Worm (Caenorhabditis elegans) whole organism, young adult: ENCODE data around the gene fbxb-59.

Source experiments
- B0336.3 ChIP-seq: fragments of 200-800 bp; sonication (Bioruptor generic); IDR thresholded peaks from 2 replicates; pipeline ENCODE4 v1.3.6; 2022; ENCODE audit warnings: missing genetic modification characterization, missing compliant biosample characterization
- C06A6.2 ChIP-seq: fragments of 200-800 bp; sonication (Bioruptor generic); conservative IDR thresholded peaks from 2 replicates; pipeline ENCODE4 v1.3.6; 2022; ENCODE audit warnings: missing genetic modification characterization, missing compliant biosample characterization
- C17E4.6 ChIP-seq: fragments of 200-800 bp; sonication (Bioruptor generic); IDR thresholded peaks from 2 replicates; pipeline ENCODE4 v1.3.6; 2022; ENCODE audit warnings: missing genetic modification reagents, missing genetic modification characterization, missing compliant biosample characterization
- D2030.7 ChIP-seq: fragments of 200-800 bp; sonication (Bioruptor generic); IDR thresholded peaks from 2 replicates; pipeline ENCODE4 v1.3.6; 2022; ENCODE audit warnings: missing genetic modification reagents, missing genetic modification characterization, missing compliant biosample characterization
- K11D2.4 ChIP-seq: fragments of 200-800 bp; sonication (Bioruptor generic); IDR thresholded peaks from 2 replicates; pipeline ENCODE4 v1.3.6; 2022; ENCODE audit warnings: missing genetic modification reagents, missing genetic modification characterization, missing compliant biosample characterization
- T07F8.4 ChIP-seq: sonication (generic microtip); optimal IDR thresholded peaks from 2 replicates; lab custom pipeline; 2016; ENCODE audit warnings: mild to moderate bottlenecking, missing genetic modification characterization, moderate library complexity, missing compliant biosample characterization
- T26A5.8 ChIP-seq: sonication (generic microtip); optimal IDR thresholded peaks from 2 replicates; lab custom pipeline; 2016; ENCODE audit warnings: missing genetic modification characterization, missing compliant biosample characterization
- Y53F4B.3 ChIP-seq: fragments of 200-800 bp; sonication (Bioruptor generic); IDR thresholded peaks from 2 replicates; pipeline ENCODE4 v1.3.6; 2022; ENCODE audit warnings: missing genetic modification reagents, missing genetic modification characterization, missing compliant biosample characterization
- akir-1 ChIP-seq: fragments of 200-800 bp; sonication (Bioruptor generic); optimal IDR thresholded peaks from 2 replicates; lab custom pipeline; 2018; ENCODE audit warnings: mild to moderate bottlenecking, missing genetic modification characterization, moderate library complexity, missing compliant biosample characterization
- ama-1 ChIP-seq, 3 experiments: fragments of 150-350 bp in 1 of 3; sonication (generic microtip) in 2 of 3; optimal IDR thresholded peaks; 2 replicates each; lab custom pipeline; 2014 to 2018; ENCODE audit warnings: missing biosample characterization in 2 of 3, missing genetic modification characterization in 2 of 3, missing genetic modification reagents in 2 of 3
- aptf-3 ChIP-seq: fragments of 200-800 bp; sonication (Bioruptor generic); IDR thresholded peaks from 2 replicates; pipeline ENCODE4 v1.3.6; 2022; ENCODE audit warnings: missing genetic modification characterization, missing compliant biosample characterization
- attf-3 ChIP-seq: fragments of 200-800 bp; sonication (Bioruptor generic); conservative IDR thresholded peaks from 2 replicates; pipeline ENCODE4 v1.3.6; 2022; ENCODE audit warnings: missing genetic modification reagents, missing genetic modification characterization, missing compliant biosample characterization
- attf-6 ChIP-seq: fragments of 200-800 bp; sonication (Bioruptor generic); IDR thresholded peaks from 2 replicates; pipeline ENCODE4 v1.3.6; 2022; ENCODE audit warnings: missing genetic modification reagents, missing genetic modification characterization, missing compliant biosample characterization
- bed-1 ChIP-seq: fragments of 200-800 bp; sonication (Bioruptor generic); IDR thresholded peaks from 2 replicates; pipeline ENCODE4 v1.3.6; 2022; ENCODE audit warnings: missing genetic modification reagents, missing genetic modification characterization, missing compliant biosample characterization
- cebp-1 ChIP-seq, 2 experiments: fragments of 200-800 bp in 1 of 2; sonication (Bioruptor generic) in 1 of 2; sonication (generic microtip) in 1 of 2; IDR thresholded peaks in 1 of 2; optimal IDR thresholded peaks in 1 of 2; 2 replicates each; pipeline versions ENCODE4 v1.3.6 to Lab custom; 2017 to 2022; ENCODE audit warnings: missing compliant biosample characterization in 2 of 2, missing genetic modification characterization in 2 of 2, mild to moderate bottlenecking in 1 of 2, missing genetic modification reagents in 1 of 2, moderate library complexity in 1 of 2
- dpff-1 ChIP-seq: sonication (generic microtip); optimal IDR thresholded peaks from 2 replicates; lab custom pipeline; 2017; ENCODE audit warnings: mild to moderate bottlenecking, missing genetic modification characterization, missing compliant biosample characterization
- egl-44 ChIP-seq: fragments of 200-800 bp; sonication (Bioruptor generic); IDR thresholded peaks from 2 replicates; pipeline ENCODE4 v1.3.6; 2022; ENCODE audit warnings: missing genetic modification reagents, missing genetic modification characterization, missing compliant biosample characterization
- egrh-3 ChIP-seq: fragments of 200-800 bp; sonication (Bioruptor generic); IDR thresholded peaks from 2 replicates; pipeline ENCODE4 v1.3.6; 2022; ENCODE audit warnings: missing genetic modification reagents, missing genetic modification characterization, missing compliant biosample characterization
- gei-17 ChIP-seq: fragments of 200-800 bp; sonication (Bioruptor generic); optimal IDR thresholded peaks from 2 replicates; lab custom pipeline; 2018; ENCODE audit warnings: mild to moderate bottlenecking, missing genetic modification characterization, missing compliant biosample characterization
- him-1 ChIP-seq: sonication (generic microtip); optimal IDR thresholded peaks from 2 replicates; lab custom pipeline; 2016; ENCODE audit warnings: missing genotype, missing genetic modification reagents, missing genetic modification characterization, missing compliant biosample characterization
- hlh-26 ChIP-seq: fragments of 200-800 bp; sonication (Bioruptor generic); conservative IDR thresholded peaks from 2 replicates; pipeline ENCODE4 v1.3.6; 2022; ENCODE audit warnings: missing genetic modification reagents, missing genetic modification characterization, missing compliant biosample characterization
- hmg-1.2 ChIP-seq: fragments of 200-800 bp; sonication (Bioruptor generic); IDR thresholded peaks from 2 replicates; pipeline ENCODE4 v1.3.6; 2022; ENCODE audit warnings: missing genetic modification reagents, missing genetic modification characterization, missing compliant biosample characterization
- hrde-1 ChIP-seq: sonication (generic microtip); optimal IDR thresholded peaks from 2 replicates; lab custom pipeline; 2016; ENCODE audit warnings: missing genetic modification characterization, mild to moderate bottlenecking, missing compliant biosample characterization, moderate library complexity, missing genotype, missing genetic modification reagents, borderline replicate concordance
- lin-54 ChIP-seq: fragments of 200-800 bp; sonication (Bioruptor generic); optimal IDR thresholded peaks from 2 replicates; lab custom pipeline; 2018; ENCODE audit warnings: mild to moderate bottlenecking, missing genetic modification characterization, missing compliant biosample characterization
- lsl-1 ChIP-seq: fragments of 200-800 bp; sonication (Bioruptor generic); optimal IDR thresholded peaks from 2 replicates; lab custom pipeline; 2018; ENCODE audit warnings: mild to moderate bottlenecking, missing genetic modification characterization, moderate library complexity, missing compliant biosample characterization
- madf-8 ChIP-seq: fragments of 200-800 bp; sonication (Bioruptor generic); conservative IDR thresholded peaks from 2 replicates; pipeline ENCODE4 v1.3.6; 2022; ENCODE audit warnings: missing genetic modification reagents, missing genetic modification characterization, missing compliant biosample characterization
- nfya-2 ChIP-seq: fragments of 200-800 bp; sonication (Bioruptor generic); IDR thresholded peaks from 2 replicates; pipeline ENCODE4 v1.3.6; 2022; ENCODE audit warnings: missing genetic modification reagents, missing genetic modification characterization, missing compliant biosample characterization
- nfyb-1 ChIP-seq: fragments of 200-800 bp; sonication (Bioruptor generic); IDR thresholded peaks from 2 replicates; pipeline ENCODE4 v1.3.6; 2022; ENCODE audit warnings: missing genetic modification reagents, missing genetic modification characterization, missing compliant biosample characterization
- nhr-80 ChIP-seq: sonication (generic microtip); optimal IDR thresholded peaks from 2 replicates; lab custom pipeline; 2016; ENCODE audit warnings: missing genetic modification characterization, missing compliant biosample characterization
- nhr-90 ChIP-seq: sonication (generic microtip); optimal IDR thresholded peaks from 2 replicates; lab custom pipeline; 2016; ENCODE audit warnings: missing genotype, mild to moderate bottlenecking, missing genetic modification characterization, missing compliant biosample characterization
- repo-1 ChIP-seq: sonication (generic microtip); optimal IDR thresholded peaks from 2 replicates; lab custom pipeline; 2017; ENCODE audit warnings: mild to moderate bottlenecking, missing genetic modification characterization, missing compliant biosample characterization
- snpc-1.3 ChIP-seq: sonication (generic microtip); optimal IDR thresholded peaks from 2 replicates; lab custom pipeline; 2017; ENCODE audit warnings: missing genetic modification characterization, mild to moderate bottlenecking, missing compliant biosample characterization, antibody characterized with exemption, moderate library complexity, missing genotype, missing genetic modification reagents; ENCODE audit not compliant: insufficient read depth
- snpc-4 ChIP-seq, 5 experiments: fragments of 150-350 bp in 1 of 5; sonication (generic microtip) in 4 of 5; optimal IDR thresholded peaks; 2 replicates each; lab custom pipeline; 2014 to 2018; ENCODE audit warnings: missing genetic modification characterization in 5 of 5, missing biosample characterization in 3 of 5, antibody characterized with exemption in 2 of 5, mild to moderate bottlenecking in 2 of 5, missing compliant biosample characterization in 2 of 5, missing genotype in 2 of 5, moderate library complexity in 2 of 5, missing genetic modification reagents in 1 of 5
- somi-1 ChIP-seq: fragments of 200-800 bp; sonication (Bioruptor generic); optimal IDR thresholded peaks from 2 replicates; lab custom pipeline; 2018; ENCODE audit warnings: mild to moderate bottlenecking, missing genetic modification characterization, missing compliant biosample characterization
- tbp1 ChIP-seq: fragments of 200-800 bp; sonication (Bioruptor generic); optimal IDR thresholded peaks from 2 replicates; lab custom pipeline; 2018; ENCODE audit warnings: mild to moderate bottlenecking, missing genetic modification characterization, missing compliant biosample characterization
- unc-130 ChIP-seq: sonication (generic microtip); optimal IDR thresholded peaks from 2 replicates; lab custom pipeline; 2016; ENCODE audit warnings: missing genetic modification reagents, missing genetic modification characterization, missing compliant biosample characterization
- zim-3 ChIP-seq: sonication (generic microtip); optimal IDR thresholded peaks from 2 replicates; lab custom pipeline; 2017; ENCODE audit warnings: mild to moderate bottlenecking, missing genetic modification characterization, moderate library complexity, missing compliant biosample characterization
- ztf-25 ChIP-seq: fragments of 200-800 bp; sonication (Bioruptor generic); IDR thresholded peaks from 2 replicates; pipeline ENCODE4 v1.3.6; 2022; ENCODE audit warnings: missing genetic modification reagents, missing genetic modification characterization, missing compliant biosample characterization
- ztf-3 ChIP-seq: fragments of 200-800 bp; sonication (Bioruptor generic); optimal IDR thresholded peaks from 2 replicates; lab custom pipeline; 2018; ENCODE audit warnings: mild to moderate bottlenecking, missing genetic modification characterization, missing compliant biosample characterization

fbxb-59 gene

DNA sequence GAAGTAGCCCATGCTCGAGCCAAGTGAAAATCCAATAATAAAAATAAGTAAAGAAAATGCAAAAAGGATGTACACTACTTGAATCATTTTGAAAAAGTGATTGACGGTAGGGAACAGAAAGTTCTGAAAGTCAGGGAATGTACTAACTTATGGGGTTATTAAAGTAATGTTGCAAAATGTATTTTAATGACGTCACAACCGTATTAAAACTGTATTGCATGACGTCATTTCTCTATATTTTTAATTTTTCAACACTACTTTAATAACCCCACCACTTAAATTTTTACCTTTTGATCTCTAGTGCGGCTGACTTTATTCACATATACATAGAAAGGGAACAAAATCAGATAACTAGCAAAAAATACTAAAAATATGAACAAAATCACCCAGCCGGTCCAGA, 23.7 kb downstream of the fbxb-59 start:
- TF ChIP-seq C06A6.2 (GFP tag; lab: Robert Waterston, UW) (no peak), bed-1 (no peak), snpc-4 (GFP tag; optimal IDR thresholded peaks at IDR 0.05; lab: Kevin White, UChicago) (no peak), snpc-4 (tag; optimal IDR thresholded peaks at IDR 0.05; lab: Kevin White, UChicago) (no peak), egrh-3 (GFP tag; lab: Robert Waterston, UW) (no peak), lin-54 (GFP tag; lab: Kevin White, UChicago) (no peak)

DNA sequence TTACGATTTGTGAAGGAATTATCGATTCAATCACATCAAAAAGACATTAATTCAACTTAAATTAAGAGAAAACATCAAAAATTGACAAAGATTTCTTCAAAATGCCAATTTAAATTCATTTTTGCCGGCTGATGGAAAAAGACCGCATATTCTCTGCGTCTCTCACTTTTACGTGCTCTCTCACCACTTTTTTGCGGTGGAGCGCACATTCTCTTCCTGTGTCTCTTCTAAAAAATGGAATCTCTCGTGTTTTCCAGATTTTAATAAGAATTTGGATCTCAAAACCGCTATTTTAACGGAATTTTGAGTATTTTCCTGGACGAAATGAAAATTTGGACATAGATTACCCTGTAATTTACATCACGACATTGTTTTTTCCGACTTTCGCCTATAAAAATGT, 25.2 kb downstream of the fbxb-59 start:
- TF ChIP-seq attf-6 (GFP tag; lab: Robert Waterston, UW) (peak; percentile 22; the same call in 1 of the 2 replicates), D2030.7 (GFP tag; lab: Robert Waterston, UW) (peak; percentile 42; the same call in 1 of the 2 replicates), hmg-1.2 (GFP tag; lab: Robert Waterston, UW) (peak; percentile 96)

DNA sequence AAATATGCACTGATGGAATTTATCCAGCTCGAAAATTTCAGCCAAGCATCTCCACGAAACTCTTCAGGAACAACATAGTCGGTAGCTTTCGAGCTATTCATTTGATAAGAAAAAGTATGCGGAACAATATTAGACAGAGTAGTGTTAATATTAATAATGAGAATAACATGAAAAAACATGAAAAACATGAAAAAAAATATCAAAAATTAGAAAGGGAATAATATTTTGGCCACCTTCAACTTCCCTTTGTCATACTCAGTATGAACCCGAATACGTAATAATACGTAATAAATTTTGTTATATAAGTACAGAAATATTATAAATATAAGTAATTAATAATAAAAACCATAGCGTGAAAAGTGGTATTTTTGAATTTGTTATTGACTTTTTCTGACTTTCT, 34.0 kb downstream of the fbxb-59 start, which contains the start of gene srw-39:
srw-39 (minus strand) TSS at position 101 of the 400 bp plus-strand sequence.
- no peak for TF ChIP-seq attf-3 (GFP tag; lab: Robert Waterston, UW)
- TF ChIP-seq bed-1: no peak
- no peak for TF ChIP-seq gei-17 (GFP tag; lab: Kevin White, UChicago)

DNA sequence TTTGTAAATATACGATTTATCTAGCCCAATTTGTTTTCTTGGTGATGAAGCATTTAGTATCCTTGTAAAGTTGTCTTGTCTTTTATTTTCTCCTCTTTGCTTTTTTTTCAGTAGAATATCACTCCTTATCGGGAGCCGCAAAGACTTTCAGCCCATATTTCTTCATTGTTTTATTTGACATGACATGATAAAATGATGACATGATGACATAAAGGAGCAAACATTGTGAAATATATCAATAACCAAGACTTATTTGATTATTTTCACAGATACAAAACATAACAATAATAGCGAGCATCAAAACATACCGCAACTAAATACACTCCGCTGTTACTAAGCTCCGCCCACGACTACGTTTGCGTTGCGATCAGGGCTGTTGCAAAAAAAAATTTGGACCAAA, 40.2 kb downstream of the fbxb-59 start:
- TF ChIP-seq nfya-2 (GFP tag; lab: Robert Waterston, UW): no peak
- no peak for TF ChIP-seq somi-1 (GFP tag; lab: Kevin White, UChicago)
- TF ChIP-seq akir-1: no peak
- no peak for TF ChIP-seq B0336.3 (GFP tag; lab: Robert Waterston, UW)
- TF ChIP-seq T07F8.4 (tag; lab: Kevin White, UChicago): no peak
- TF ChIP-seq ztf-25 (GFP tag; lab: Robert Waterston, UW): no peak
- no peak for TF ChIP-seq hrde-1
- no peak for TF ChIP-seq snpc-1.3 (tag; lab: Kevin White, UChicago)
- TF ChIP-seq ztf-3 (GFP tag; lab: Kevin White, UChicago): no peak
- TF ChIP-seq lsl-1 (GFP tag; lab: Kevin White, UChicago): no peak
- no peak for TF ChIP-seq hlh-26 (GFP tag; lab: Robert Waterston, UW)
- no peak for TF ChIP-seq nfyb-1 (GFP tag; lab: Robert Waterston, UW)
- no peak for TF ChIP-seq Y53F4B.3 (GFP tag; lab: Robert Waterston, UW)
- no peak for TF ChIP-seq C17E4.6 (GFP tag; lab: Robert Waterston, UW)
- no peak for TF ChIP-seq unc-130 (GFP tag; lab: Kevin White, UChicago)
- no peak for TF ChIP-seq T26A5.8 (tag; lab: Kevin White, UChicago)
- TF ChIP-seq madf-8 (GFP tag; lab: Robert Waterston, UW): no peak
- TF ChIP-seq him-1: no peak

DNA sequence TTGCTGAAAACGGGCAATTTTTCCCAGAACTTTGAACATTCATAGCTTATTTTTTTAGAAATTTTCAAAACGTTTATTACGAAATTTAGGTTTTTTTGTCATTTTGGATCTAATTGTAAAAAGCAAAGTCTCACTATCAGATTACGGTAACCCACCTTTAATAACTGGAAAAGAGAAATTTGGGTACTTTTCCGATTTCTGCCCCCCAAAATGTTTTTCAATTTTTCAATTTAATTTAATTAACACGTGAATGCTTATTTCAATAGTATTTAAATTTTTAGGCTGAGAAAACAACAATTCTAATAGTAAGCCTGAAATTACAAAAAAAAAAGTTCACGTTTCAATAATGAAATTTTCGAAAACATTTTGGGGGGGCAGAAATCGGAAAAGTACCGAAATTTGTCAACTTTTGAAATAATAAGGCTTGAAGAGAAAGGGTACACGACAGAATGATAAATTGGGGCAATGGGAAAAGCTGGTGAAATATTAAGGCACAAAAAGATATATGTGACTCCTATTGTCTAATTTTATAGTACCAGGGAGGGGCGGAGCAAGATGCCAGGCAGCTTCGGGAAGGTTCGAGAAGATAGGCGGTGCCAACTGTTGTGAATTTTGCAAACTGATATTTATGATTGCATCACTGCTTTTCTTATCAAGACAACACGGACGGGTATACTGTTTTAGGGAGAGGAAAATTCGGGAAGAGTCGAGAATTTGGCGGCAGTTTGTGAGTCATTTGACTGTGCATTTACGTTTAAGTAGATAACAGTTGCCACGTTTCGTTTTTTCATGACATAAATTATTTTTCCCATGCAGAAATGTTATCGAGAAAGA, 41.7 kb downstream of the fbxb-59 start, which contains the start of gene F19B2.5:
F19B2.5 (minus strand) TSS at position 107 of the 834 bp plus-strand sequence.
- TF ChIP-seq nhr-80 (peak; percentile 44), dpff-1 (tag; lab: Kevin White, UChicago) (peak; percentile 47), cebp-1 (GFP tag; IDR thresholded peaks at IDR 0.05; lab: Robert Waterston, UW) (no peak), cebp-1 (tag; optimal IDR thresholded peaks at IDR 0.05; lab: Kevin White, UChicago) (peak; percentile 50), akir-1 (peak; percentile 51), egl-44 (GFP tag; lab: Robert Waterston, UW) (no peak), nhr-90 (tag; lab: Kevin White, UChicago) (peak; percentile 11), zim-3 (tag; lab: Kevin White, UChicago) (peak; percentile 56), ztf-3 (GFP tag; lab: Kevin White, UChicago) (peak; percentile 68), aptf-3 (GFP tag; lab: Robert Waterston, UW) (no peak), ama-1 (optimal IDR thresholded peaks at IDR 0.05; lab: Kevin White, UChicago) (peak; percentile 71), ama-1 (GFP tag; optimal IDR thresholded peaks at IDR 0.05; lab: Kevin White, UChicago) (no peak), K11D2.4 (no peak), repo-1 (tag; lab: Kevin White, UChicago) (peak; percentile 0), tbp1 (GFP tag; lab: Kevin White, UChicago) (peak; percentile 34)
